Worm (Caenorhabditis elegans) whole organism, young adult: ENCODE measurements around the gene B0524.6.

ENCODE experiments used
- B0019.2 ChIP-seq: fragments of 200-800 bp; sonication (Bioruptor generic); conservative IDR thresholded peaks from 2 replicates; pipeline ENCODE4 v1.3.6; 2022; ENCODE audit warnings: missing genetic modification reagents, missing genetic modification characterization, missing compliant biosample characterization
- B0261.1 ChIP-seq: sonication (generic microtip); optimal IDR thresholded peaks from 2 replicates; lab custom pipeline; 2016; ENCODE audit warnings: mild to moderate bottlenecking, missing genetic modification characterization, moderate library complexity, missing compliant biosample characterization
- B0336.3 ChIP-seq: fragments of 200-800 bp; sonication (Bioruptor generic); IDR thresholded peaks from 2 replicates; pipeline ENCODE4 v1.3.6; 2022; ENCODE audit warnings: missing genetic modification characterization, missing compliant biosample characterization
- D2030.7 ChIP-seq: fragments of 200-800 bp; sonication (Bioruptor generic); IDR thresholded peaks from 2 replicates; pipeline ENCODE4 v1.3.6; 2022; ENCODE audit warnings: missing genetic modification reagents, missing genetic modification characterization, missing compliant biosample characterization
- F33H1.4 ChIP-seq: fragments of 200-800 bp; sonication (Bioruptor generic); IDR thresholded peaks from 2 replicates; pipeline ENCODE4 v1.3.6; 2022; ENCODE audit warnings: missing genetic modification reagents, missing genetic modification characterization, missing compliant biosample characterization
- F49E8.2 ChIP-seq: sonication (generic microtip); optimal IDR thresholded peaks from 3 replicates; lab custom pipeline; 2017; ENCODE audit warnings: missing genetic modification characterization, mild to moderate bottlenecking, missing compliant biosample characterization, antibody characterized with exemption, moderate library complexity; ENCODE audit not compliant: insufficient read depth
- K12H6.12 ChIP-seq: fragments of 200-800 bp; sonication (Bioruptor generic); optimal IDR thresholded peaks from 2 replicates; lab custom pipeline; 2018; ENCODE audit warnings: mild to moderate bottlenecking, missing genetic modification characterization, missing compliant biosample characterization
- T26A5.8 ChIP-seq: sonication (generic microtip); optimal IDR thresholded peaks from 2 replicates; lab custom pipeline; 2016; ENCODE audit warnings: missing genetic modification characterization, missing compliant biosample characterization
- Y53G8AR.9 ChIP-seq: fragments of 200-800 bp; sonication (Bioruptor generic); conservative IDR thresholded peaks from 2 replicates; pipeline ENCODE4 v1.3.6; 2022; ENCODE audit warnings: missing genetic modification reagents, missing genetic modification characterization, missing compliant biosample characterization
- Y79H2A.3 ChIP-seq: fragments of 200-800 bp; sonication (Bioruptor generic); conservative IDR thresholded peaks from 2 replicates; pipeline ENCODE4 v1.3.6; 2022; ENCODE audit warnings: missing genetic modification reagents, missing genetic modification characterization, missing compliant biosample characterization
- Y95B8A.8 ChIP-seq: fragments of 200-800 bp; sonication (Bioruptor generic); IDR thresholded peaks from 2 replicates; pipeline ENCODE4 v1.3.6; 2022; ENCODE audit warnings: missing genetic modification reagents, missing genetic modification characterization, missing compliant biosample characterization
- aptf-3 ChIP-seq: fragments of 200-800 bp; sonication (Bioruptor generic); IDR thresholded peaks from 2 replicates; pipeline ENCODE4 v1.3.6; 2022; ENCODE audit warnings: missing genetic modification characterization, missing compliant biosample characterization
- bed-1 ChIP-seq: fragments of 200-800 bp; sonication (Bioruptor generic); IDR thresholded peaks from 2 replicates; pipeline ENCODE4 v1.3.6; 2022; ENCODE audit warnings: missing genetic modification reagents, missing genetic modification characterization, missing compliant biosample characterization
- cebp-1 ChIP-seq, 2 experiments: fragments of 200-800 bp in 1 of 2; sonication (Bioruptor generic) in 1 of 2; sonication (generic microtip) in 1 of 2; IDR thresholded peaks in 1 of 2; optimal IDR thresholded peaks in 1 of 2; 2 replicates each; pipeline versions ENCODE4 v1.3.6 to Lab custom; 2017 to 2022; ENCODE audit warnings: missing compliant biosample characterization in 2 of 2, missing genetic modification characterization in 2 of 2, mild to moderate bottlenecking in 1 of 2, missing genetic modification reagents in 1 of 2, moderate library complexity in 1 of 2
- cebp-2 ChIP-seq: fragments of 200-800 bp; sonication (Bioruptor generic); IDR thresholded peaks from 2 replicates; pipeline ENCODE4 v1.3.6; 2022; ENCODE audit warnings: missing genetic modification characterization, missing compliant biosample characterization
- ceh-91 ChIP-seq: fragments of 200-800 bp; sonication (Bioruptor generic); IDR thresholded peaks from 2 replicates; pipeline ENCODE4 v1.3.6; 2022; ENCODE audit warnings: missing genetic modification reagents, missing genetic modification characterization, missing compliant biosample characterization
- dpff-1 ChIP-seq: sonication (generic microtip); optimal IDR thresholded peaks from 2 replicates; lab custom pipeline; 2017; ENCODE audit warnings: mild to moderate bottlenecking, missing genetic modification characterization, missing compliant biosample characterization
- dpl-1 ChIP-seq: fragments of 150-350 bp; optimal IDR thresholded peaks from 2 replicates; lab custom pipeline; 2014; ENCODE audit warnings: missing biosample characterization, missing genetic modification reagents, missing genetic modification characterization
- egl-44 ChIP-seq: fragments of 200-800 bp; sonication (Bioruptor generic); IDR thresholded peaks from 2 replicates; pipeline ENCODE4 v1.3.6; 2022; ENCODE audit warnings: missing genetic modification reagents, missing genetic modification characterization, missing compliant biosample characterization
- egrh-3 ChIP-seq: fragments of 200-800 bp; sonication (Bioruptor generic); IDR thresholded peaks from 2 replicates; pipeline ENCODE4 v1.3.6; 2022; ENCODE audit warnings: missing genetic modification reagents, missing genetic modification characterization, missing compliant biosample characterization
- ekl-4 ChIP-seq: fragments of 200-800 bp; sonication (Bioruptor generic); IDR thresholded peaks from 2 replicates; pipeline ENCODE4 v1.3.6; 2022; ENCODE audit warnings: missing genetic modification reagents, missing genetic modification characterization, missing compliant biosample characterization
- ets-4 ChIP-seq: fragments of 200-800 bp; sonication (Bioruptor generic); optimal IDR thresholded peaks from 2 replicates; lab custom pipeline; 2018; ENCODE audit warnings: mild to moderate bottlenecking, missing genetic modification characterization, missing compliant biosample characterization
- fkh-3 ChIP-seq: sonication (generic microtip); optimal IDR thresholded peaks from 2 replicates; lab custom pipeline; 2016; ENCODE audit warnings: mild to moderate bottlenecking, missing genetic modification characterization, missing compliant biosample characterization
- hmg-1.2 ChIP-seq: fragments of 200-800 bp; sonication (Bioruptor generic); IDR thresholded peaks from 2 replicates; pipeline ENCODE4 v1.3.6; 2022; ENCODE audit warnings: missing genetic modification reagents, missing genetic modification characterization, missing compliant biosample characterization
- lag-1 ChIP-seq: fragments of 200-800 bp; sonication (Bioruptor generic); IDR thresholded peaks from 2 replicates; pipeline ENCODE4 v1.3.6; 2022; ENCODE audit warnings: missing genetic modification reagents, missing genetic modification characterization, missing compliant biosample characterization
- lin-54 ChIP-seq: fragments of 200-800 bp; sonication (Bioruptor generic); optimal IDR thresholded peaks from 2 replicates; lab custom pipeline; 2018; ENCODE audit warnings: mild to moderate bottlenecking, missing genetic modification characterization, missing compliant biosample characterization
- madf-3 ChIP-seq: fragments of 200-800 bp; sonication (Bioruptor generic); IDR thresholded peaks from 2 replicates; pipeline ENCODE4 v1.3.6; 2022; ENCODE audit warnings: missing genetic modification reagents, missing genetic modification characterization, missing compliant biosample characterization
- madf-8 ChIP-seq: fragments of 200-800 bp; sonication (Bioruptor generic); conservative IDR thresholded peaks from 2 replicates; pipeline ENCODE4 v1.3.6; 2022; ENCODE audit warnings: missing genetic modification reagents, missing genetic modification characterization, missing compliant biosample characterization
- mcd-1 ChIP-seq: fragments of 200-800 bp; sonication (Bioruptor generic); IDR thresholded peaks from 2 replicates; pipeline ENCODE4 v1.3.6; 2022; ENCODE audit warnings: missing genetic modification reagents, missing genetic modification characterization, missing compliant biosample characterization
- nfya-1 ChIP-seq: sonication (generic microtip); optimal IDR thresholded peaks from 2 replicates; lab custom pipeline; 2017; ENCODE audit warnings: antibody characterized with exemption, missing compliant biosample characterization, missing genetic modification characterization, borderline replicate concordance; ENCODE audit not compliant: insufficient read depth
- nfya-2 ChIP-seq: fragments of 200-800 bp; sonication (Bioruptor generic); IDR thresholded peaks from 2 replicates; pipeline ENCODE4 v1.3.6; 2022; ENCODE audit warnings: missing genetic modification reagents, missing genetic modification characterization, missing compliant biosample characterization
- nfyb-1 ChIP-seq: fragments of 200-800 bp; sonication (Bioruptor generic); IDR thresholded peaks from 2 replicates; pipeline ENCODE4 v1.3.6; 2022; ENCODE audit warnings: missing genetic modification reagents, missing genetic modification characterization, missing compliant biosample characterization
- nhr-120 ChIP-seq: fragments of 200-800 bp; sonication (Bioruptor generic); IDR thresholded peaks from 2 replicates; pipeline ENCODE4 v1.3.6; 2022; ENCODE audit warnings: missing genetic modification characterization, missing compliant biosample characterization
- nhr-179 ChIP-seq: sonication (generic microtip); optimal IDR thresholded peaks from 2 replicates; lab custom pipeline; 2016; ENCODE audit warnings: mild to moderate bottlenecking, missing genetic modification characterization, missing compliant biosample characterization
- nhr-27 ChIP-seq: fragments of 200-800 bp; sonication (Bioruptor generic); optimal IDR thresholded peaks from 2 replicates; lab custom pipeline; 2018; ENCODE audit warnings: mild to moderate bottlenecking, missing genetic modification characterization, moderate library complexity, missing compliant biosample characterization
- nhr-90 ChIP-seq: sonication (generic microtip); optimal IDR thresholded peaks from 2 replicates; lab custom pipeline; 2016; ENCODE audit warnings: missing genotype, mild to moderate bottlenecking, missing genetic modification characterization, missing compliant biosample characterization
- pha-4 ChIP-seq: fragments of 150-350 bp; sonication (generic microtip); optimal IDR thresholded peaks from 2 replicates; lab custom pipeline; 2014; ENCODE audit warnings: missing biosample characterization, missing genetic modification reagents, missing genetic modification characterization
- sdz-38 ChIP-seq: sonication (generic microtip); optimal IDR thresholded peaks from 2 replicates; lab custom pipeline; 2016; ENCODE audit warnings: missing genotype, missing genetic modification characterization, missing compliant biosample characterization
- somi-1 ChIP-seq: fragments of 200-800 bp; sonication (Bioruptor generic); optimal IDR thresholded peaks from 2 replicates; lab custom pipeline; 2018; ENCODE audit warnings: mild to moderate bottlenecking, missing genetic modification characterization, missing compliant biosample characterization
- tbp1 ChIP-seq: fragments of 200-800 bp; sonication (Bioruptor generic); optimal IDR thresholded peaks from 2 replicates; lab custom pipeline; 2018; ENCODE audit warnings: mild to moderate bottlenecking, missing genetic modification characterization, missing compliant biosample characterization
- tlf-1 ChIP-seq: fragments of 200-800 bp; sonication (Bioruptor generic); optimal IDR thresholded peaks from 2 replicates; lab custom pipeline; 2018; ENCODE audit warnings: mild to moderate bottlenecking, missing genetic modification characterization, missing compliant biosample characterization
- zfh-2 ChIP-seq: fragments of 200-800 bp; sonication (Bioruptor generic); conservative IDR thresholded peaks from 2 replicates; pipeline ENCODE4 v1.3.6; 2022; ENCODE audit warnings: missing genetic modification reagents, missing genetic modification characterization, missing compliant biosample characterization
- ztf-25 ChIP-seq: fragments of 200-800 bp; sonication (Bioruptor generic); IDR thresholded peaks from 2 replicates; pipeline ENCODE4 v1.3.6; 2022; ENCODE audit warnings: missing genetic modification reagents, missing genetic modification characterization, missing compliant biosample characterization
- ztf-3 ChIP-seq: fragments of 200-800 bp; sonication (Bioruptor generic); optimal IDR thresholded peaks from 2 replicates; lab custom pipeline; 2018; ENCODE audit warnings: mild to moderate bottlenecking, missing genetic modification characterization, missing compliant biosample characterization

B0524.6 gene

DNA sequence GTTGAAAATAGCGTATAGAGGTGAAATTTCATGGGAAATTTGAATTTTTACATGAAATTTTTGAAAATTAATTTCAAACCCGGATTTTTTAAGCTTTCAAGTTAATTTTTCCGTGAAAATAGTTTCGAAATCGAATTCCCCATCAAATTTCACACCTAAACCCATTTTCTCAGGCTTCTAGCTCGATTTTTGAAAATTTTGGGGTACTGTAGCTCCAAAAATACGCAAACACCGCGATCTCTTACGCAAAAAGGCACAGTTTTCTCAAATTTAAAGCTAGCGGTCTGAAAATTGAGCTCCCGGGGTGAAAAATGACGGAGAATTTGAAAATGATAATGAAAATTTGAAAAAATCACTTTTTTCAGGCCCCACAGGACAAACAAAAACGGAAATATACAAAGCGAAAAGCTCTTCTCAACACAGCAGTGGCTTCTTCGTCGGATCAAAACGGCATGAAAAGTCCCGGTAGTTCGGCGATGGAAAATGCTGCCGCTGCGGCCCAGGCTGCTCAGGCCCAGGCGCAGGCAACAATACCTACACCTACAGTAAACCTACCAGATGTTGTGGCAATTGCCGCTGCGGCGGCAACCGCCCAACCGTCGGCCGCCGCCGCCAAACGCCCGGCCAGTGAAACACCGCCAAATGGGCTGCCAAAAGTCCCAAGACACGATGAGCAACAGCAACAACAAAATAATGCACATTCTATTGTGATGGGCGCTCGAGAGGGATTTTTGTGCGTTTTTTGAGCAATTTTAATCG, 23.5 kb upstream of the B0524.6 start:
- TF ChIP-seq K12H6.12 (tag; lab: Kevin White, UChicago), result no peak
- peak; percentile 77 for TF ChIP-seq zfh-2 (GFP tag; lab: Robert Waterston, UW)
- TF ChIP-seq egrh-3 (GFP tag; lab: Robert Waterston, UW), result peak; percentile 7; the same call in 1 of the 2 replicates
- TF ChIP-seq nfyb-1 (GFP tag; lab: Robert Waterston, UW), result 0 out of 2 replicates have a peak, but pooled peaks have one; percentile 43

- no peak for TF ChIP-seq ceh-91 (GFP tag; lab: Robert Waterston, UW)
- no peak for TF ChIP-seq cebp-1 (GFP tag; IDR thresholded peaks at IDR 0.05; lab: Robert Waterston, UW)
- TF ChIP-seq cebp-1 (tag; optimal IDR thresholded peaks at IDR 0.05; lab: Kevin White, UChicago), result no peak
- TF ChIP-seq hmg-1.2 (GFP tag; lab: Robert Waterston, UW), result no peak
- TF ChIP-seq aptf-3 (GFP tag; lab: Robert Waterston, UW), result no peak
- no peak for TF ChIP-seq nhr-27 (tag; lab: Kevin White, UChicago)
- TF ChIP-seq fkh-3, result no peak
- TF ChIP-seq ets-4, result no peak
- TF ChIP-seq F33H1.4, result no peak
- TF ChIP-seq nhr-179 (tag; lab: Kevin White, UChicago), result no peak
- no peak for TF ChIP-seq B0336.3
- no peak for TF ChIP-seq ztf-25 (GFP tag; lab: Robert Waterston, UW)
- TF ChIP-seq F49E8.2 (tag; lab: Kevin White, UChicago), result no peak
- no peak for TF ChIP-seq T26A5.8 (tag; lab: Kevin White, UChicago)
- no peak for TF ChIP-seq Y53G8AR.9
- TF ChIP-seq K12H6.12 (tag; lab: Kevin White, UChicago), result no peak
- TF ChIP-seq tbp1 (GFP tag; lab: Kevin White, UChicago), result no peak
These were observed 21.8 kb upstream of the B0524.6 start for ce11 chrIII:1927230-1927629.

ce11 chrIII:1926456-1926855, 21.0 kb upstream of the B0524.6 start:
- TF ChIP-seq Y95B8A.8 (GFP tag; lab: Robert Waterston, UW) (peak; percentile 50; the same call in 1 of the 2 replicates), madf-8 (GFP tag; lab: Robert Waterston, UW) (no peak), mcd-1 (GFP tag; lab: Robert Waterston, UW) (peak; percentile 82), Y53G8AR.9 (peak; percentile 64; the same call in 1 of the 2 replicates), nhr-120 (GFP tag; lab: Robert Waterston, UW) (no peak), fkh-3 (no peak), dpl-1 (no peak), somi-1 (GFP tag; lab: Kevin White, UChicago) (peak; percentile 95), lin-54 (GFP tag; lab: Kevin White, UChicago) (peak; percentile 41), tlf-1 (GFP tag; lab: Kevin White, UChicago) (peak; percentile 49), D2030.7 (GFP tag; lab: Robert Waterston, UW) (no peak), pha-4 (peak; percentile 79), ekl-4 (GFP tag; lab: Robert Waterston, UW) (peak; percentile 54; the same call in 1 of the 2 replicates), F33H1.4 (no peak), ztf-3 (GFP tag; lab: Kevin White, UChicago) (peak; percentile 72), Y79H2A.3 (GFP tag; lab: Robert Waterston, UW) (no peak), B0261.1 (tag; lab: Kevin White, UChicago) (no peak), egl-44 (GFP tag; lab: Robert Waterston, UW) (no peak), nhr-179 (tag; lab: Kevin White, UChicago) (no peak), ztf-25 (GFP tag; lab: Robert Waterston, UW) (no peak), lag-1 (peak; percentile 81; the same call in 1 of the 2 replicates), B0019.2 (GFP tag; lab: Robert Waterston, UW) (no peak), nfya-2 (GFP tag; lab: Robert Waterston, UW) (no peak), cebp-2 (no peak), nhr-90 (tag; lab: Kevin White, UChicago) (no peak), nfya-1 (tag; lab: Kevin White, UChicago) (no peak), bed-1 (GFP tag; lab: Robert Waterston, UW) (no peak), sdz-38 (no peak), dpff-1 (tag; lab: Kevin White, UChicago) (no peak), madf-3 (GFP tag; lab: Robert Waterston, UW) (no peak)
